Fruit fly (Drosophila melanogaster) whole organism, embryonic: ENCODE measurements around the gene VhaAC45RP.

ENCODE experiments used
- Asciz ChIP-seq: fragments of 200-800 bp; sonication (Bioruptor generic); optimal IDR thresholded peaks from 2 replicates; lab custom pipeline; 2017; ENCODE audit warnings: missing biosample characterization, mild to moderate bottlenecking, missing genetic modification characterization, missing genetic modification reagents
- Blimp-1 ChIP-seq: fragments of 200-800 bp; sonication (Bioruptor generic); optimal IDR thresholded peaks from 3 replicates; lab custom pipeline; 2018; ENCODE audit warnings: missing biosample characterization, missing genetic modification characterization, mild to moderate bottlenecking, moderate library complexity, missing genetic modification reagents
- CG1024 ChIP-seq: fragments of 200-800 bp; sonication (Bioruptor generic); IDR thresholded peaks from 2 replicates; pipeline ENCODE4 v1.3.6; 2022; ENCODE audit warnings: missing biosample characterization, missing genetic modification characterization
- CG10274 ChIP-seq: fragments of 200-800 bp; sonication (Bioruptor generic); optimal IDR thresholded peaks from 3 replicates; lab custom pipeline; 2017; ENCODE audit warnings: missing biosample characterization, mild to moderate bottlenecking, missing genetic modification characterization
- CG13775 ChIP-seq: fragments of 200-800 bp; sonication (Bioruptor generic); optimal IDR thresholded peaks from 3 replicates; lab custom pipeline; 2017; ENCODE audit warnings: missing biosample characterization, mild to moderate bottlenecking, missing genetic modification characterization
- CG1603 ChIP-seq: fragments of 200-800 bp; sonication (Bioruptor generic); optimal IDR thresholded peaks from 2 replicates; lab custom pipeline; 2019; ENCODE audit warnings: missing biosample characterization, mild to moderate bottlenecking, missing genetic modification characterization, moderate library complexity
- CG17802 ChIP-seq: fragments of 200-800 bp; sonication (Bioruptor generic); optimal IDR thresholded peaks from 2 replicates; lab custom pipeline; 2018; ENCODE audit warnings: missing biosample characterization, mild to moderate bottlenecking, missing genetic modification characterization, moderate library complexity
- CG1832 ChIP-seq: fragments of 200-800 bp; sonication (Bioruptor generic); optimal IDR thresholded peaks from 2 replicates; lab custom pipeline; 2017; ENCODE audit warnings: missing biosample characterization, mild to moderate bottlenecking, missing genetic modification characterization, inconsistent platforms
- CG18476 ChIP-seq: fragments of 200-800 bp; sonication (Bioruptor generic); optimal IDR thresholded peaks from 2 replicates; lab custom pipeline; 2016; ENCODE audit warnings: missing biosample characterization, mild to moderate bottlenecking, missing genetic modification characterization
- CG2889 ChIP-seq: fragments of 200-800 bp; sonication (Bioruptor generic); IDR thresholded peaks from 3 replicates; pipeline ENCODE4 v1.3.6; 2022; ENCODE audit warnings: missing biosample characterization, missing genetic modification characterization
- CG30020 ChIP-seq: fragments of 200-800 bp; optimal IDR thresholded peaks from 2 replicates; lab custom pipeline; 2019; ENCODE audit warnings: missing biosample characterization, mild to moderate bottlenecking, missing genetic modification characterization, moderate library complexity
- CG3407 ChIP-seq: fragments of 200-800 bp; sonication (Bioruptor generic); optimal IDR thresholded peaks from 2 replicates; lab custom pipeline; 2018; ENCODE audit warnings: missing biosample characterization, mild to moderate bottlenecking, missing genetic modification characterization
- CG34224 ChIP-seq: fragments of 200-800 bp; sonication (Bioruptor generic); IDR thresholded peaks from 3 replicates; pipeline ENCODE4 v1.3.6; 2022; ENCODE audit warnings: missing biosample characterization, missing genetic modification characterization; ENCODE audit not compliant: partially characterized antibody
- CG7372 ChIP-seq: fragments of 200-800 bp; sonication (Bioruptor generic); IDR thresholded peaks from 2 replicates; pipeline ENCODE4 v1.3.6; 2022; ENCODE audit warnings: missing biosample characterization, missing genetic modification characterization
- CG7839 ChIP-seq: fragments of 200-800 bp; sonication (Bioruptor generic); optimal IDR thresholded peaks from 3 replicates; lab custom pipeline; 2018; ENCODE audit warnings: missing biosample characterization, mild to moderate bottlenecking, missing genetic modification characterization, moderate library complexity
- CG7963 ChIP-seq: fragments of 200-800 bp; sonication (Bioruptor generic); IDR thresholded peaks from 3 replicates; pipeline ENCODE4 v1.3.6; 2022; ENCODE audit warnings: missing biosample characterization, missing genetic modification characterization; ENCODE audit not compliant: partially characterized antibody
- CG8089 ChIP-seq: fragments of 200-800 bp; sonication (Bioruptor generic); optimal IDR thresholded peaks from 3 replicates; lab custom pipeline; 2016; ENCODE audit warnings: missing biosample characterization, missing genetic modification characterization
- CG9797 ChIP-seq: fragments of 200-800 bp; sonication (Bioruptor generic); optimal IDR thresholded peaks from 3 replicates; lab custom pipeline; 2018; ENCODE audit warnings: missing biosample characterization, mild to moderate bottlenecking, missing genetic modification characterization
- Dref ChIP-seq: fragments of 200-800 bp; sonication (Bioruptor generic); IDR thresholded peaks from 2 replicates; pipeline ENCODE4 v1.3.6; 2022; ENCODE audit warnings: missing biosample characterization, missing genetic modification characterization
- ERR ChIP-seq: fragments of 200-800 bp; sonication (Bioruptor generic); optimal IDR thresholded peaks from 2 replicates; lab custom pipeline; 2016; ENCODE audit warnings: missing biosample characterization, missing genetic modification characterization
- HmgZ ChIP-seq: fragments of 200-800 bp; sonication (Bioruptor generic); optimal IDR thresholded peaks from 2 replicates; lab custom pipeline; 2018; ENCODE audit warnings: missing biosample characterization, mild to moderate bottlenecking, missing genetic modification characterization
- Hsf ChIP-seq: fragments of 200-800 bp; sonication (Bioruptor generic); optimal IDR thresholded peaks from 3 replicates; lab custom pipeline; 2016; ENCODE audit warnings: missing biosample characterization, missing genetic modification characterization
- Lpt ChIP-seq: fragments of >200 bp; optimal IDR thresholded peaks from 2 replicates; lab custom pipeline; 2018; ENCODE audit warnings: missing biosample characterization, missing genetic modification characterization
- Pdp1 ChIP-seq, 2 experiments: fragments of 200-800 bp; sonication (Bioruptor generic); optimal IDR thresholded peaks; 3 replicates each; lab custom pipeline; 2016; ENCODE audit warnings: missing biosample characterization in 2 of 2, missing genetic modification characterization in 2 of 2, mild to moderate bottlenecking in 1 of 2, moderate library complexity in 1 of 2
- Sry-β ChIP-seq: fragments of 200-800 bp; sonication (Bioruptor generic); optimal IDR thresholded peaks from 2 replicates; lab custom pipeline; 2018; ENCODE audit warnings: missing biosample characterization, mild to moderate bottlenecking, missing genetic modification characterization, moderate library complexity
- Sry-δ ChIP-seq: fragments of 200-800 bp; sonication (Bioruptor generic); optimal IDR thresholded peaks from 2 replicates; lab custom pipeline; 2016; ENCODE audit warnings: missing biosample characterization, missing genetic modification characterization
- Taf1 ChIP-seq: fragments of 200-800 bp; sonication (Bioruptor generic); IDR thresholded peaks from 2 replicates; pipeline ENCODE4 v1.3.6; 2022; ENCODE audit warnings: missing biosample characterization, missing genetic modification characterization
- bowl ChIP-seq: fragments of 200-800 bp; sonication (Bioruptor generic); IDR thresholded peaks from 2 replicates; pipeline ENCODE4 v1.3.6; 2022; ENCODE audit warnings: missing biosample characterization, missing genetic modification characterization
- cas ChIP-seq: fragments of 200-800 bp; sonication (Bioruptor generic); IDR thresholded peaks from 2 replicates; pipeline ENCODE4 v1.3.6; 2022; ENCODE audit warnings: missing biosample characterization, missing genetic modification characterization
- chif ChIP-seq, 2 experiments: fragments of 200-800 bp; sonication (Bioruptor generic); optimal IDR thresholded peaks; 3 replicates each; lab custom pipeline; 2016; ENCODE audit warnings: missing biosample characterization in 2 of 2, missing genetic modification characterization in 2 of 2
- dimm ChIP-seq: fragments of 200-800 bp; sonication (Bioruptor generic); IDR thresholded peaks from 2 replicates; pipeline ENCODE4 v1.3.6; 2022; ENCODE audit warnings: missing biosample characterization, missing genetic modification characterization
- disco-r ChIP-seq: fragments of 200-800 bp; sonication (Bioruptor generic); optimal IDR thresholded peaks from 2 replicates; lab custom pipeline; 2016; ENCODE audit warnings: missing biosample characterization, missing genetic modification characterization
- fd102C ChIP-seq: fragments of 200-800 bp; sonication (Bioruptor generic); optimal IDR thresholded peaks from 2 replicates; lab custom pipeline; 2018; ENCODE audit warnings: missing biosample characterization, mild to moderate bottlenecking, missing genetic modification characterization, moderate library complexity
- fd64A ChIP-seq: fragments of 200-800 bp; sonication (Bioruptor generic); optimal IDR thresholded peaks from 3 replicates; lab custom pipeline; 2018; ENCODE audit warnings: missing biosample characterization, mild to moderate bottlenecking, missing genetic modification characterization
- hkb ChIP-seq, 2 experiments: fragments of 200-800 bp in 1 of 2; fragments of >200 bp in 1 of 2; sonication (Bioruptor generic) in 1 of 2; IDR thresholded peaks in 1 of 2; optimal IDR thresholded peaks in 1 of 2; 2 replicates each; pipeline versions ENCODE4 v1.3.6 to Lab custom; 2017 to 2022; ENCODE audit warnings: missing biosample characterization in 1 of 2, missing genetic modification characterization in 1 of 2
- jing ChIP-seq: fragments of 200-800 bp; sonication (Bioruptor generic); optimal IDR thresholded peaks from 2 replicates; lab custom pipeline; 2018; ENCODE audit warnings: missing biosample characterization, mild to moderate bottlenecking, missing genetic modification characterization
- kah ChIP-seq: fragments of 200-800 bp; sonication (Bioruptor generic); optimal IDR thresholded peaks from 2 replicates; lab custom pipeline; 2018; ENCODE audit warnings: missing biosample characterization, mild to moderate bottlenecking, missing genetic modification characterization
- knrl ChIP-seq: fragments of 200-800 bp; sonication (Bioruptor generic); IDR thresholded peaks from 3 replicates; pipeline ENCODE4 v1.3.6; 2022; ENCODE audit warnings: missing biosample characterization, missing genetic modification characterization; ENCODE audit not compliant: partially characterized antibody
- lab ChIP-seq: fragments of 200-800 bp; sonication (Bioruptor generic); optimal IDR thresholded peaks from 3 replicates; lab custom pipeline; 2017; ENCODE audit warnings: missing biosample characterization, missing genetic modification characterization, mild to moderate bottlenecking, moderate library complexity, missing genetic modification reagents
- lola ChIP-seq, 3 experiments: fragments of >200 bp in 2 of 3; fragments of 200-800 bp in 1 of 3; sonication (Bioruptor generic) in 1 of 3; optimal IDR thresholded peaks; 2 replicates each; lab custom pipeline; 2017 to 2019; ENCODE audit warnings: missing biosample characterization in 3 of 3, missing genetic modification characterization in 3 of 3, mild to moderate bottlenecking in 1 of 3, moderate library complexity in 1 of 3
- mirr ChIP-seq: fragments of 200-800 bp; sonication (Bioruptor generic); optimal IDR thresholded peaks from 3 replicates; lab custom pipeline; 2018; ENCODE audit warnings: missing biosample characterization, mild to moderate bottlenecking, missing genetic modification characterization
- nau ChIP-seq: fragments of 200-800 bp; sonication (Bioruptor generic); optimal IDR thresholded peaks from 3 replicates; lab custom pipeline; 2017; ENCODE audit warnings: missing biosample characterization, mild to moderate bottlenecking, missing genetic modification characterization, missing genetic modification reagents
- nom ChIP-seq: fragments of 200-800 bp; sonication (Bioruptor generic); optimal IDR thresholded peaks from 2 replicates; lab custom pipeline; 2017; ENCODE audit warnings: missing biosample characterization, missing genetic modification characterization, mild to moderate bottlenecking, moderate library complexity, missing genetic modification reagents
- pum ChIP-seq: fragments of 200-800 bp; sonication (Bioruptor generic); optimal IDR thresholded peaks from 2 replicates; lab custom pipeline; 2016; ENCODE audit warnings: missing biosample characterization, missing genetic modification characterization
- repo ChIP-seq: fragments of 200-800 bp; sonication (Bioruptor generic); optimal IDR thresholded peaks from 2 replicates; lab custom pipeline; 2016; ENCODE audit warnings: missing biosample characterization, missing genetic modification characterization
- slp2 ChIP-seq: fragments of 200-800 bp; sonication (Bioruptor generic); optimal IDR thresholded peaks from 2 replicates; lab custom pipeline; 2016; ENCODE audit warnings: missing biosample characterization, missing genetic modification characterization
- sug ChIP-seq: fragments of 200-800 bp; optimal IDR thresholded peaks from 2 replicates; lab custom pipeline; 2019; ENCODE audit warnings: missing biosample characterization, mild to moderate bottlenecking, missing genetic modification characterization, moderate library complexity
- trem ChIP-seq: fragments of 200-800 bp; optimal IDR thresholded peaks from 3 replicates; lab custom pipeline; 2019; ENCODE audit warnings: missing biosample characterization, mild to moderate bottlenecking, missing genetic modification characterization, moderate library complexity
- tup ChIP-seq: fragments of 200-800 bp; sonication (Bioruptor generic); optimal IDR thresholded peaks from 2 replicates; lab custom pipeline; 2016; ENCODE audit warnings: missing biosample characterization, mild to moderate bottlenecking, missing genetic modification characterization, moderate library complexity
- tx ChIP-seq: fragments of 200-800 bp; sonication (Bioruptor generic); optimal IDR thresholded peaks from 2 replicates; lab custom pipeline; 2016; ENCODE audit warnings: missing biosample characterization, missing genetic modification characterization

VhaAC45RP gene

DNA sequence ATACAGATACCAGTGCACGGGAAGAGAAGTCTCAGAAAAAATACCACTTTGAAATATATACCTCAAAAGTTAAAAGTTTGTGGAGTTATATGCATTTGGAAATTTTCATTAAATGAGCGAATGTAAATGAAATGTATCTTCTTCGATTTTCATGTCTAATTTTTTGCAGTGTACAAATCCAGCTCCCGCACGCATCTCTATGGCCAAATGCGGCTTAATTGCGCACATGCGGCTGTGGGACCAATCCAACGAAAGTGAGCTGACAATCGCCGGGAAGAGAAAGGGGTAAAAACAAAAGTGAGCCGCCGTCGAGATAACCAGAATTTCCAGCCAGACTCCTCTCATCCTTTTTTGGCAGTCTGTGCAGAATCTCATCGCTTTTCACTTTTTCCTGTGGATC, 2.1 kb downstream of the VhaAC45RP start (continued):
- TF ChIP-seq CG7839 (peak; percentile 30), disco-r (GFP tag; lab: Kevin White, UChicago) (no peak), jing (GFP tag; lab: Kevin White, UChicago) (no peak), knrl (GFP tag; lab: Robert Waterston, UW) (no peak), CG1832 (GFP tag; lab: Kevin White, UChicago) (no peak), trem (tag; lab: Kevin White, UChicago) (no peak), CG30020 (tag; lab: Kevin White, UChicago) (no peak), Sry-δ (GFP tag; lab: Kevin White, UChicago) (no peak), CG17802 (tag; lab: Kevin White, UChicago) (no peak), CG10274 (GFP tag; lab: Kevin White, UChicago) (no peak), lab (GFP tag; lab: Kevin White, UChicago) (peak; percentile 29), sug (no peak), fd64A (GFP tag; lab: Kevin White, UChicago) (no peak), Asciz (GFP tag; lab: Kevin White, UChicago) (no peak), Dref (GFP tag; lab: Robert Waterston, UW) (no peak), Sry-β (GFP tag; lab: Kevin White, UChicago) (no peak), Pdp1 (GFP tag; optimal IDR thresholded peaks at IDR 0.05; lab: Kevin White, UChicago) (peak in 1 of 2 experiments; percentile 26), CG34224 (no peak), CG2889 (no peak), kah (GFP tag; lab: Kevin White, UChicago) (no peak), CG7372 (GFP tag; lab: Robert Waterston, UW) (no peak), nau (no peak), HmgZ (no peak), mirr (GFP tag; lab: Kevin White, UChicago) (no peak), dimm (GFP tag; lab: Robert Waterston, UW) (no peak), lola (GFP tag; optimal IDR thresholded peaks at IDR 0.05; lab: Kevin White, UChicago) (no peak), CG1603 (peak; percentile 51), CG9797 (no peak), Taf1 (no peak), Hsf (peak; percentile 30), chif (GFP tag; optimal IDR thresholded peaks at IDR 0.05; lab: Kevin White, UChicago) (peak; percentile 14 to 18), tup (no peak), Lpt (GFP tag; lab: Kevin White, UChicago) (no peak), hkb (optimal IDR thresholded peaks at IDR 0.05; lab: Kevin White, UChicago) (no peak), hkb (GFP tag; IDR thresholded peaks at IDR 0.05; lab: Robert Waterston, UW) (peak; percentile 16; the same call in 1 of the 2 replicates), slp2 (GFP tag; lab: Kevin White, UChicago) (peak; percentile 17), CG18476 (GFP tag; lab: Kevin White, UChicago) (no peak), repo (GFP tag; lab: Kevin White, UChicago) (no peak), bowl (GFP tag; lab: Robert Waterston, UW) (0 out of 2 replicates have a peak, but pooled peaks have one; percentile 11), CG7963 (GFP tag; lab: Robert Waterston, UW) (no peak), fd102C (no peak), pum (no peak), Blimp-1 (GFP tag; lab: Kevin White, UChicago) (peak; percentile 69), cas (GFP tag; lab: Robert Waterston, UW) (no peak), CG1024 (GFP tag; lab: Robert Waterston, UW) (no peak), CG13775 (GFP tag; lab: Kevin White, UChicago) (no peak), CG8089 (GFP tag; lab: Kevin White, UChicago) (peak; percentile 9), CG3407 (GFP tag; lab: Kevin White, UChicago) (no peak), ERR (GFP tag; lab: Kevin White, UChicago) (no peak), nom (GFP tag; lab: Kevin White, UChicago) (no peak), tx (no peak)
